Worm (Caenorhabditis elegans): ENCODE measurements around the gene Y57G11C.499.

- no peak for TF ChIP-seq dao-5 (tag; optimal IDR thresholded peaks at IDR 0.05)
- no peak for TF ChIP-seq him-1 (tag; optimal IDR thresholded peaks at IDR 0.05)
Measured at ce11 chrIV:14797849-14798248, 43.1 kb upstream of the Y57G11C.499 start, which contains the start of gene arl-8.

Measured in whole organism, L4/young adult.